Worm (Caenorhabditis elegans): ENCODE results near the gene nuo-3.

DNA sequence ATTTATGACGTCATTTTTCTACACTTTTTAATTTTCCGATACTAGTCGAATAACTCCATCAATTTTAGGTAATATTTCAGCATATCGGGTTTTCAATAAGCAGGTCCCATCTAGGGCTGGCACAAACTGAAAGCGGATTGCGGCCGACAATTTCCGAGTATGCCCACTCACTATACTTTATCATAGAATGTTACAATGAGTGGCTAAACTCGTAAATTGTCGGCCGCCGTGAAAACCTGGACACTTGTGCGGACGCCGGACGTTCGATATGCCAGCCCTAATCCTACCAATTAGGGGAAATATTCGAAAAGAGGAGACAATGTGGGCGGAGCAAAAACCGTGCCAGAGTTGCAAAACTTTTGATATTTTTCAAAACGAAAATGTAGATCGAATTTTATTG lies 37.7 kb downstream of the nuo-3 start:
- no peak for TF ChIP-seq mxl-1 (tag; optimal IDR thresholded peaks at IDR 0.05)
- no peak for TF ChIP-seq ceh-58 (GFP tag; IDR thresholded peaks at IDR 0.05)
- TF ChIP-seq athp-1 (tag; optimal IDR thresholded peaks at IDR 0.05), result no peak
- TF ChIP-seq ceh-91 (GFP tag; IDR thresholded peaks at IDR 0.05), result no peak
